Fruit fly (Drosophila melanogaster) whole organism, embryonic: ENCODE results near the gene CG4611.
A peak's percentile ranks its signal among the peaks of the same experiment; 100 is the strongest.

Source experiments
- CG10366 ChIP-seq: fragments of 200-800 bp; sonication (Bioruptor generic); IDR thresholded peaks from 2 replicates; pipeline ENCODE4 v1.3.6; 2022; ENCODE audit warnings: missing biosample characterization, missing genetic modification characterization
- CG11085 ChIP-seq: fragments of 200-800 bp; sonication (Bioruptor generic); IDR thresholded peaks from 2 replicates; pipeline ENCODE4 v1.3.6; 2022; ENCODE audit warnings: missing biosample characterization, missing genetic modification characterization
- CG11695 ChIP-seq: fragments of 200-800 bp; sonication (Bioruptor generic); IDR thresholded peaks from 3 replicates; pipeline ENCODE4 v1.3.6; 2022; ENCODE audit warnings: missing biosample characterization, missing genetic modification characterization
- CG12744 ChIP-seq: fragments of 200-800 bp; sonication (Bioruptor generic); optimal IDR thresholded peaks from 2 replicates; lab custom pipeline; 2016; ENCODE audit warnings: missing biosample characterization, missing genetic modification characterization
- CG13287 ChIP-seq: fragments of 200-800 bp; sonication (Bioruptor generic); IDR thresholded peaks from 2 replicates; pipeline ENCODE4 v1.3.6; 2022; ENCODE audit warnings: missing biosample characterization, missing genetic modification characterization; ENCODE audit not compliant: partially characterized antibody
- CG13624 ChIP-seq: fragments of 200-800 bp; sonication (Bioruptor generic); optimal IDR thresholded peaks from 2 replicates; lab custom pipeline; 2016; ENCODE audit warnings: missing biosample characterization, missing genetic modification characterization
- CG14050 ChIP-seq: fragments of 200-800 bp; sonication (Bioruptor generic); IDR thresholded peaks from 3 replicates; pipeline ENCODE4 v1.3.6; 2022; ENCODE audit warnings: missing biosample characterization, missing genetic modification characterization
- CG16863 ChIP-seq: fragments of 200-800 bp; sonication (Bioruptor generic); optimal IDR thresholded peaks from 3 replicates; lab custom pipeline; 2016; ENCODE audit warnings: missing biosample characterization, missing genetic modification characterization
- CG17802 ChIP-seq: fragments of 200-800 bp; sonication (Bioruptor generic); optimal IDR thresholded peaks from 2 replicates; lab custom pipeline; 2018; ENCODE audit warnings: missing biosample characterization, mild to moderate bottlenecking, missing genetic modification characterization, moderate library complexity
- CG17829 ChIP-seq: fragments of 200-800 bp; optimal IDR thresholded peaks from 2 replicates; lab custom pipeline; 2019; ENCODE audit warnings: missing biosample characterization, mild to moderate bottlenecking, missing genetic modification characterization, moderate library complexity
- CG4404 ChIP-seq: fragments of 200-800 bp; sonication (Bioruptor generic); IDR thresholded peaks from 2 replicates; pipeline ENCODE4 v1.3.6; 2022; ENCODE audit warnings: missing biosample characterization, missing genetic modification characterization
- CG7745 ChIP-seq: fragments of 200-800 bp; sonication (Bioruptor generic); optimal IDR thresholded peaks from 2 replicates; lab custom pipeline; 2018; ENCODE audit warnings: missing biosample characterization, mild to moderate bottlenecking, missing genetic modification characterization, moderate library complexity
- Chrac-16 ChIP-seq: fragments of 200-800 bp; sonication (Bioruptor generic); optimal IDR thresholded peaks from 3 replicates; lab custom pipeline; 2016; ENCODE audit warnings: missing biosample characterization, missing genetic modification characterization
- D ChIP-seq, 2 experiments: fragments of 200-800 bp in 1 of 2; fragments of >200 bp in 1 of 2; sonication (Bioruptor generic) in 1 of 2; optimal IDR thresholded peaks; 2 replicates in 1 of 2; 3 replicates in 1 of 2; lab custom pipeline; 2017; ENCODE audit warnings: mild to moderate bottlenecking in 1 of 2, missing biosample characterization in 1 of 2, missing genetic modification characterization in 1 of 2, missing genetic modification reagents in 1 of 2
- Dfd ChIP-seq, 2 experiments: fragments of >200 bp; optimal IDR thresholded peaks; 2 replicates each; lab custom pipeline; 2017; ENCODE audit warnings: missing biosample characterization in 2 of 2, missing genetic modification characterization in 2 of 2
- Doc3 ChIP-seq: fragments of 200-800 bp; sonication (Bioruptor generic); IDR thresholded peaks from 3 replicates; pipeline ENCODE4 v1.3.6; 2022; ENCODE audit warnings: missing biosample characterization, missing genetic modification characterization; ENCODE audit not compliant: partially characterized antibody
- Drgx ChIP-seq: fragments of 200-800 bp; sonication (Bioruptor generic); IDR thresholded peaks from 2 replicates; pipeline ENCODE4 v1.3.6; 2022; ENCODE audit warnings: missing biosample characterization, missing genetic modification characterization
- HLH3B ChIP-seq: fragments of 200-800 bp; sonication (Bioruptor generic); IDR thresholded peaks from 2 replicates; pipeline ENCODE4 v1.3.6; 2022; ENCODE audit warnings: missing biosample characterization, missing genetic modification characterization
- Hr3 ChIP-seq: fragments of 200-800 bp; sonication (Bioruptor generic); optimal IDR thresholded peaks from 3 replicates; lab custom pipeline; 2016; ENCODE audit warnings: missing biosample characterization, missing genetic modification characterization
- Hsf ChIP-seq: fragments of 200-800 bp; sonication (Bioruptor generic); optimal IDR thresholded peaks from 3 replicates; lab custom pipeline; 2016; ENCODE audit warnings: missing biosample characterization, missing genetic modification characterization
- Kr ChIP-seq: fragments of 200-800 bp; sonication (Bioruptor generic); optimal IDR thresholded peaks from 2 replicates; lab custom pipeline; 2017; ENCODE audit warnings: missing biosample characterization, mild to moderate bottlenecking, missing genetic modification characterization
- NC2α ChIP-seq: fragments of 200-800 bp; sonication (Bioruptor generic); optimal IDR thresholded peaks from 2 replicates; lab custom pipeline; 2016; ENCODE audit warnings: missing biosample characterization, missing genetic modification characterization
- PHDP ChIP-seq: fragments of 200-800 bp; sonication (Bioruptor generic); optimal IDR thresholded peaks from 3 replicates; lab custom pipeline; 2018; ENCODE audit warnings: missing biosample characterization, mild to moderate bottlenecking, missing genetic modification characterization, moderate library complexity
- Ravus ChIP-seq: fragments of 200-800 bp; sonication (Bioruptor generic); IDR thresholded peaks from 2 replicates; pipeline ENCODE4 v1.3.6; 2022; ENCODE audit warnings: missing biosample characterization, missing genetic modification characterization
- Usf ChIP-seq: fragments of 200-800 bp; sonication (Bioruptor generic); optimal IDR thresholded peaks from 2 replicates; lab custom pipeline; 2017; ENCODE audit warnings: missing genotype, missing biosample characterization, missing genetic modification characterization
- Xrp1 ChIP-seq: fragments of 200-800 bp; sonication (Bioruptor generic); IDR thresholded peaks from 2 replicates; pipeline ENCODE4 v1.3.6; 2022; ENCODE audit warnings: missing biosample characterization, missing genetic modification characterization
- ara ChIP-seq: fragments of 200-800 bp; sonication (Bioruptor generic); IDR thresholded peaks from 2 replicates; pipeline ENCODE4 v1.3.6; 2022; ENCODE audit warnings: missing biosample characterization, missing genetic modification characterization
- bigmax ChIP-seq: fragments of 200-800 bp; sonication (Bioruptor generic); optimal IDR thresholded peaks from 2 replicates; lab custom pipeline; 2018; ENCODE audit warnings: missing biosample characterization, mild to moderate bottlenecking, missing genetic modification characterization
- bsh ChIP-seq, 2 experiments: fragments of 200-800 bp; sonication (Bioruptor generic); optimal IDR thresholded peaks; 2 replicates each; lab custom pipeline; 2017 to 2018; ENCODE audit warnings: mild to moderate bottlenecking in 2 of 2, missing biosample characterization in 2 of 2, missing genetic modification characterization in 2 of 2, moderate library complexity in 1 of 2
- ci ChIP-seq: fragments of 200-800 bp; sonication (Bioruptor generic); IDR thresholded peaks from 3 replicates; pipeline ENCODE4 v1.3.6; 2022; ENCODE audit warnings: missing biosample characterization, missing genetic modification characterization
- da ChIP-seq: fragments of 200-800 bp; sonication (Bioruptor generic); optimal IDR thresholded peaks from 2 replicates; lab custom pipeline; 2016; ENCODE audit warnings: missing biosample characterization, missing genetic modification characterization
- dati ChIP-seq: fragments of 200-800 bp; sonication (Bioruptor generic); IDR thresholded peaks from 2 replicates; pipeline ENCODE4 v1.3.6; 2022; ENCODE audit warnings: missing biosample characterization, missing genetic modification characterization
- dimm ChIP-seq: fragments of 200-800 bp; sonication (Bioruptor generic); IDR thresholded peaks from 2 replicates; pipeline ENCODE4 v1.3.6; 2022; ENCODE audit warnings: missing biosample characterization, missing genetic modification characterization
- dmrt11E ChIP-seq: fragments of 200-800 bp; sonication (Bioruptor generic); optimal IDR thresholded peaks from 3 replicates; lab custom pipeline; 2018; ENCODE audit warnings: missing biosample characterization, mild to moderate bottlenecking, missing genetic modification characterization, moderate library complexity
- jing ChIP-seq: fragments of 200-800 bp; sonication (Bioruptor generic); optimal IDR thresholded peaks from 2 replicates; lab custom pipeline; 2018; ENCODE audit warnings: missing biosample characterization, mild to moderate bottlenecking, missing genetic modification characterization
- jumu ChIP-seq: fragments of 200-800 bp; sonication (Bioruptor generic); optimal IDR thresholded peaks from 3 replicates; lab custom pipeline; 2016; ENCODE audit warnings: missing biosample characterization, missing genetic modification characterization
- lab ChIP-seq: fragments of 200-800 bp; sonication (Bioruptor generic); optimal IDR thresholded peaks from 3 replicates; lab custom pipeline; 2017; ENCODE audit warnings: missing biosample characterization, missing genetic modification characterization, mild to moderate bottlenecking, moderate library complexity, missing genetic modification reagents
- nerfin-1 ChIP-seq: fragments of 200-800 bp; sonication (Bioruptor generic); optimal IDR thresholded peaks from 3 replicates; lab custom pipeline; 2019; ENCODE audit warnings: missing biosample characterization, mild to moderate bottlenecking, missing genetic modification characterization, moderate library complexity
- nmo ChIP-seq: fragments of 200-800 bp; sonication (Bioruptor generic); optimal IDR thresholded peaks from 2 replicates; lab custom pipeline; 2018; ENCODE audit warnings: missing biosample characterization, mild to moderate bottlenecking, missing genetic modification characterization, moderate library complexity
- salm ChIP-seq: fragments of 200-800 bp; sonication (Bioruptor generic); optimal IDR thresholded peaks from 2 replicates; lab custom pipeline; 2018; ENCODE audit warnings: missing biosample characterization, mild to moderate bottlenecking, missing genetic modification characterization
- scrt ChIP-seq: fragments of 200-800 bp; sonication (Bioruptor generic); optimal IDR thresholded peaks from 2 replicates; lab custom pipeline; 2018; ENCODE audit warnings: missing biosample characterization, mild to moderate bottlenecking, missing genetic modification characterization, moderate library complexity
- slou ChIP-seq: fragments of 200-800 bp; sonication (Bioruptor generic); optimal IDR thresholded peaks from 3 replicates; lab custom pipeline; 2016; ENCODE audit warnings: missing biosample characterization, missing genetic modification characterization
- ssp ChIP-seq: fragments of 200-800 bp; sonication (Bioruptor generic); IDR thresholded peaks from 2 replicates; pipeline ENCODE4 v1.3.6; 2022; ENCODE audit warnings: missing biosample characterization, missing genetic modification characterization
- stc ChIP-seq: fragments of 200-800 bp; sonication (Bioruptor generic); IDR thresholded peaks from 2 replicates; pipeline ENCODE4 v1.3.6; 2022; ENCODE audit warnings: missing biosample characterization, missing genetic modification characterization
- ttk ChIP-seq: fragments of 200-800 bp; sonication (Bioruptor generic); IDR thresholded peaks from 2 replicates; pipeline ENCODE4 v2.1.2; 2022; ENCODE audit warnings: missing biosample characterization, missing genetic modification characterization
- unc-4 ChIP-seq: fragments of 200-800 bp; sonication (Bioruptor generic); IDR thresholded peaks from 2 replicates; pipeline ENCODE4 v1.3.6; 2022; ENCODE audit warnings: missing biosample characterization, missing genetic modification characterization; ENCODE audit not compliant: partially characterized antibody
- wor ChIP-seq: fragments of 200-800 bp; sonication (Bioruptor generic); IDR thresholded peaks from 2 replicates; pipeline ENCODE4 v1.3.6; 2022; ENCODE audit warnings: missing biosample characterization, missing genetic modification characterization

Gene CG4611

DNA sequence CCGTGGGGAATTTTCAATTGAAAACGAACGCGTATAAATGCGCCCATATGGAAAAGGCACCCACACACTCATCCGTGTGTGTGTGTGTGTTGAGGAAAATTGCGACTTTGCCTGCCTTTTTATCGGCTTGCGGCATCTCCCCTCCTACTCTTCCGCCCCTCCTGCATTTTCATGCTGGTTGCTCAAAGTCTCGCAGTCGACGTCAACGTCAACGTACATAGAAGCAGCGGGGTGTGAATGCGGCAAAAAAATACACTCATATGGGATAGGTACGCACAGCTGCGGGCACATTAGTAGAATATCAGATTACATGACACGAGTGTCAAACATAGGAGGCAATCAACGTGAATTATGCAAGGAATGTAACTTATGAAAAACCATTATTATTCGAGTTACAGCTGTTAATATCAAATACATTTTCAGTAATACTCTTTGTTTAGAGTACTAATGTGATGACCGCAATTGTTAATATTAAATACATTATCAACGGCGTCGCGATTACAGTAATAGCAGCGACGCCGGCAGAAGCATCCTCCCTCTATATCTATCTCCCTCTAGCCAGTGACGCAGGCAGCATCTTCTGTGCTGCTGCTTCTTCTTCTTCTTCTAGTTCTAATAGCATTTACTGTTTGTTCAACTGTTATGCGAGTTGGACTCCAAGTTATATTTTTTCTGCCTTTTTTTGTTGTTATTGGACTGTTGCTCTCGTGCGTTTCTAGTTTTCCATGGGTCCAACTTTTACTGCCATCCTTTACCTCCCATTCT lies 50.8 kb downstream of the CG4611 start (continued):
- peak; percentile 66 for TF ChIP-seq CG12744 (GFP tag; lab: Kevin White, UChicago)

DNA sequence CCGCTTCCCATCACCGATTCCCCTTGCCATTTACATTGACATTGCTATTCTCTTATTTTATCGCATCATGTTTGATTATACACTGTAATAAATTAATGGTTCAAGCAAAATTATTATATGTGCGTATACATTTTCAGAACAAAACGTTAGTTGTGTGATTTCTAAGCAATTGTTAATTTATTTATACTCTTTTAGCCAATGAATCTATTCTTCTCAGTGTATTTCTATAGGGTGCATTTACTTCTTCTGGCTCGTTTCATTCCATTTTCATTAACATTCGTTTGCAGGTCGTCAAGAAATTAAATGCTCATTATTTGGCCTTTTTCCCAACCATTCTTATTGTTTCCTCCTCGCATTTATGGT lies 51.4 kb downstream of the CG4611 start:
- TF ChIP-seq scrt (no peak), Ravus (GFP tag; lab: Robert Waterston, UW) (no peak), ara (peak; percentile 77), HLH3B (peak; percentile 73), wor (peak; percentile 35; the same call in 1 of the 2 replicates), dimm (GFP tag; lab: Robert Waterston, UW) (no peak), Kr (no peak), jing (GFP tag; lab: Kevin White, UChicago) (peak; percentile 69), CG7745 (no peak), unc-4 (no peak), Usf (peak; percentile 20), nmo (GFP tag; lab: Kevin White, UChicago) (peak; percentile 79), CG4404 (GFP tag; lab: Robert Waterston, UW) (peak; percentile 48), Hr3 (peak; percentile 38), jumu (GFP tag; lab: Kevin White, UChicago) (peak; percentile 1), bsh (GFP tag; optimal IDR thresholded peaks at IDR 0.05; lab: Kevin White, UChicago) (peak in 1 of 2 experiments; percentile 87), CG11695 (GFP tag; lab: Robert Waterston, UW) (peak; percentile 64; the same call in 2 of the 3 replicates), slou (peak; percentile 53), bigmax (GFP tag; lab: Kevin White, UChicago) (no peak), dati (GFP tag; lab: Robert Waterston, UW) (peak; percentile 66), CG10366 (peak; percentile 68), ttk (GFP tag; lab: Robert Waterston, UW) (peak; percentile 42; the same call in 1 of the 2 replicates), Chrac-16 (GFP tag; lab: Kevin White, UChicago) (peak; percentile 54), Dfd (GFP tag; optimal IDR thresholded peaks at IDR 0.05; lab: Kevin White, UChicago) (no peak), D (optimal IDR thresholded peaks at IDR 0.05; lab: Kevin White, UChicago) (no peak), D (GFP tag; optimal IDR thresholded peaks at IDR 0.05; lab: Kevin White, UChicago) (peak; percentile 25), da (GFP tag; lab: Kevin White, UChicago) (no peak), PHDP (tag; lab: Kevin White, UChicago) (peak; percentile 73), stc (GFP tag; lab: Robert Waterston, UW) (peak; percentile 60), CG17802 (tag; lab: Kevin White, UChicago) (peak; percentile 40), CG13287 (GFP tag; lab: Robert Waterston, UW) (no peak), CG16863 (GFP tag; lab: Kevin White, UChicago) (peak; percentile 48), ci (GFP tag; lab: Robert Waterston, UW) (peak; percentile 82), dmrt11E (tag; lab: Kevin White, UChicago) (peak; percentile 85), Doc3 (GFP tag; lab: Robert Waterston, UW) (no peak), CG13624 (GFP tag; lab: Kevin White, UChicago) (no peak), nerfin-1 (tag; lab: Kevin White, UChicago) (no peak), Drgx (GFP tag; lab: Robert Waterston, UW) (peak; percentile 45; the same call in 1 of the 2 replicates), lab (GFP tag; lab: Kevin White, UChicago) (peak; percentile 38), NC2α (no peak), ssp (peak; percentile 56), Hsf (GFP tag; lab: Kevin White, UChicago) (peak; percentile 52), CG11085 (GFP tag; lab: Robert Waterston, UW) (peak; percentile 19; the same call in 1 of the 2 replicates), CG14050 (GFP tag; lab: Robert Waterston, UW) (no peak), salm (tag; lab: Kevin White, UChicago) (peak; percentile 14), Xrp1 (peak; percentile 85), CG17829 (tag; lab: Kevin White, UChicago) (peak; percentile 63)
